Worm (Caenorhabditis elegans) whole organism, L2 larva: ENCODE measurements around the gene clec-19.

Experiments used
- alr-1 ChIP-seq: fragments of 150-350 bp; optimal IDR thresholded peaks from 2 replicates; lab custom pipeline; 2014; ENCODE audit warnings: missing biosample characterization, missing genetic modification characterization
- ceh-16 ChIP-seq: fragments of 150-350 bp; optimal IDR thresholded peaks from 2 replicates; lab custom pipeline; 2014; ENCODE audit warnings: missing biosample characterization, missing genetic modification characterization
- ceh-82 ChIP-seq: fragments of 150-350 bp; optimal IDR thresholded peaks from 2 replicates; lab custom pipeline; 2014; ENCODE audit warnings: missing biosample characterization, missing genetic modification characterization
- nhr-11 ChIP-seq: fragments of 150-350 bp; optimal IDR thresholded peaks from 2 replicates; lab custom pipeline; 2014; ENCODE audit warnings: missing biosample characterization, missing genetic modification characterization
- nhr-12 ChIP-seq: fragments of 150-350 bp; optimal IDR thresholded peaks from 2 replicates; lab custom pipeline; 2014; ENCODE audit warnings: missing biosample characterization, missing genetic modification characterization
- nhr-25 ChIP-seq: fragments of 150-350 bp; sonication (generic microtip); optimal IDR thresholded peaks from 3 replicates; lab custom pipeline; 2014; ENCODE audit warnings: missing biosample characterization, missing genetic modification characterization
- skn-1 ChIP-seq: sonication (generic microtip); optimal IDR thresholded peaks from 2 replicates; lab custom pipeline; 2017; ENCODE audit warnings: missing biosample characterization, missing genetic modification characterization
- snpc-4 ChIP-seq: fragments of 150-350 bp; optimal IDR thresholded peaks from 2 replicates; lab custom pipeline; 2014; ENCODE audit warnings: missing biosample characterization, missing genetic modification characterization
- unc-39 ChIP-seq: fragments of 150-350 bp; optimal IDR thresholded peaks from 2 replicates; lab custom pipeline; 2014; ENCODE audit warnings: missing biosample characterization, missing genetic modification characterization
- ztf-4 ChIP-seq: fragments of 150-350 bp; optimal IDR thresholded peaks from 2 replicates; lab custom pipeline; 2014; ENCODE audit warnings: missing biosample characterization, missing genetic modification characterization

ce11 chrII:1750413-1750812 lies 6.1 kb downstream of the clec-19 start, which contains the start of the genes F36H5.13 and F36H5.8:
- TF ChIP-seq ztf-4 (tag; lab: Kevin White, UChicago) (no peak), nhr-25 (tag; lab: Kevin White, UChicago) (no peak), skn-1 (tag; lab: Kevin White, UChicago) (no peak), ceh-16 (tag; lab: Kevin White, UChicago) (no peak), nhr-11 (tag; lab: Kevin White, UChicago) (no peak), alr-1 (tag; lab: Kevin White, UChicago) (no peak), ceh-82 (tag; lab: Kevin White, UChicago) (no peak), unc-39 (tag; lab: Kevin White, UChicago) (no peak), snpc-4 (tag; lab: Kevin White, UChicago) (no peak), nhr-12 (tag; lab: Kevin White, UChicago) (no peak)
